Worm (Caenorhabditis elegans): ENCODE data around the gene T25B9.5.

T25B9.5 gene

DNA sequence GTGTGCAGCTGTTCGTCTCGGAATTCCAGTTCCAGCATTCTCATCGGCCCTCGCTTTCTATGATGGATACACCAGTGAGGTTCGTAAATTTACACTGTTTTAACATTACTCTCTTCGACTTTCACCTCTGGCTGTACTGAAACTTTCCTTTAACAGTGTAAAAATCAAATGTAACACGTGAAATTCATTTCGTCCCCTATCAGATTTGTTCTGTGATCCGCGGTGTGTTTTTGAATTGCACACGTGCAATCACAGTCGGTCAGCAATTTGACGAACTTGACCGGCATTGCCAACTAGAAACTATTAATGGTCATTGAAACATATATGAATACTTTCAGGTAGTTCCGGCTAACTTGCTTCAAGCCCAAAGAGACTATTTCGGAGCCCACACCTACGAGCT, 22.5 kb upstream of the T25B9.5 start (continued):
- no peak for TF ChIP-seq nhr-6 (tag; optimal IDR thresholded peaks at IDR 0.05)
- TF ChIP-seq nhr-21 (tag; optimal IDR thresholded peaks at IDR 0.05) = peak; percentile 2
- TF ChIP-seq gmeb-1 (tag; optimal IDR thresholded peaks at IDR 0.05) = no peak
- TF ChIP-seq aly-2 (tag; optimal IDR thresholded peaks at IDR 0.05) = no peak
- peak; percentile 48 for TF ChIP-seq nhr-25 (tag; optimal IDR thresholded peaks at IDR 0.05)

- TF ChIP-seq egl-27 (tag; optimal IDR thresholded peaks at IDR 0.05) (no peak), gmeb-1 (tag; optimal IDR thresholded peaks at IDR 0.05) (no peak), mdl-1 (tag; optimal IDR thresholded peaks at IDR 0.05) (no peak), unc-55 (GFP tag; optimal IDR thresholded peaks at IDR 0.05) (no peak), ceh-82 (tag; optimal IDR thresholded peaks at IDR 0.05) (no peak), elt-1 (tag; optimal IDR thresholded peaks at IDR 0.05) (no peak), C34F6.9 (tag; optimal IDR thresholded peaks at IDR 0.05) (no peak), zag-1 (tag; optimal IDR thresholded peaks at IDR 0.05) (no peak), R02D3.7 (tag; optimal IDR thresholded peaks at IDR 0.05) (no peak)
Observed at ce11 chrIV:10773811-10774210, 19.2 kb upstream of the T25B9.5 start, which contains the start of gene inpp-1. TSS of gene inpp-1 (minus strand) at chrIV:10773911.

DNA sequence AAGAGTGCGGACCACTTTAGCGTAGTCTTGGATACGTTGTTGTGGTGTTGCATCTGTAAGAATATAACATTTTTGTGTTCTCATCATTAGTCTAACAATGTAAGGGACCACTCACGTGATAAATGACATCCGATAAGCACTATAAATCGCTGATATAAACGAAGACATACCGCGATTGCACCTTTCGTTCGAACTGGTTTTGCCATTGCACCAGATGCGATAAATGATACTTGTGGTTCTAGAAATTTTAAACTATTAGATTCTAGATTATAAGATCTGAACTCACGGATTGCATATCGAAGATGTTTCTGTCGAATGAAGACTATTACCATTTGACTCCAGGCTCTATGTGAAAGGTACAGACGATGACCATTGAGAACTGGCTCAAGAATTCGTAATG, 16.7 kb upstream of the T25B9.5 start:
- no peak for TF ChIP-seq sma-9 (GFP tag; optimal IDR thresholded peaks at IDR 0.05)
- no peak for TF ChIP-seq sma-9 (tag; optimal IDR thresholded peaks at IDR 0.05)
- no peak for TF ChIP-seq nhr-77 (tag; optimal IDR thresholded peaks at IDR 0.05)
- TF ChIP-seq sem-4 (tag; optimal IDR thresholded peaks at IDR 0.05) = no peak
- no peak for TF ChIP-seq ztf-11 (tag; optimal IDR thresholded peaks at IDR 0.05)
- no peak for TF ChIP-seq blmp-1 (tag; optimal IDR thresholded peaks at IDR 0.05; ENCODE audit: insufficient read depth)
- TF ChIP-seq zag-1 (tag; optimal IDR thresholded peaks at IDR 0.05) = no peak
- no peak for TF ChIP-seq nhr-25 (tag; optimal IDR thresholded peaks at IDR 0.05)
- TF ChIP-seq nhr-129 (tag; optimal IDR thresholded peaks at IDR 0.05) = no peak

DNA sequence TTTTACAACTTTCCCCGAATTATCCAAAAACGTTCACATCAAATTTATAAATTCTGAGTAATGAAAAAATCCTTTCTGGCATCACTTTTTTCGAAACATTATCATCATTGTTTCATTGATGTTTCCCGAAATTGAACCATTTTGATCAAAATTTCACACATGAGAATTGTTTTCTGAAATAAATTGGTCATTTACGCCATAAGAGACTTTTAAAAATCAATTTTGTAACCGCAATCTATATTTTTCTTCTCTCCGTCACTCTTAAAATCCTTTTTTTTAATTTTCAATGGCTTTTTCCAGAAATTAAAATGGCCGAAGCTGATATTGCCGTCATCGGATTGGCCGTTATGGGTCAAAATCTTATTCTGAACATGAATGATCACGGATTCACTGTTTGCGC, 14.8 kb upstream of the T25B9.5 start, which contains the start of gene T25B9.9:
Gene T25B9.9, plus strand, starts transcription at position 301 of the 400 bp plus-strand sequence.
- TF ChIP-seq aly-2 (tag; optimal IDR thresholded peaks at IDR 0.05) (no peak), blmp-1 (tag; optimal IDR thresholded peaks at IDR 0.05; ENCODE audit: insufficient read depth) (no peak), sma-9 (GFP tag; optimal IDR thresholded peaks at IDR 0.05) (no peak), sma-9 (tag; optimal IDR thresholded peaks at IDR 0.05) (no peak), nhr-6 (tag; optimal IDR thresholded peaks at IDR 0.05) (no peak), fos-1 (tag; optimal IDR thresholded peaks at IDR 0.05) (no peak), Y55F3AM.14 (GFP tag; optimal IDR thresholded peaks at IDR 0.05) (no peak), mdl-1 (tag; optimal IDR thresholded peaks at IDR 0.05) (no peak), lin-39 (tag; optimal IDR thresholded peaks at IDR 0.05) (no peak), R02D3.7 (tag; optimal IDR thresholded peaks at IDR 0.05) (no peak), unc-62 (GFP tag; optimal IDR thresholded peaks at IDR 0.05) (no peak)

DNA sequence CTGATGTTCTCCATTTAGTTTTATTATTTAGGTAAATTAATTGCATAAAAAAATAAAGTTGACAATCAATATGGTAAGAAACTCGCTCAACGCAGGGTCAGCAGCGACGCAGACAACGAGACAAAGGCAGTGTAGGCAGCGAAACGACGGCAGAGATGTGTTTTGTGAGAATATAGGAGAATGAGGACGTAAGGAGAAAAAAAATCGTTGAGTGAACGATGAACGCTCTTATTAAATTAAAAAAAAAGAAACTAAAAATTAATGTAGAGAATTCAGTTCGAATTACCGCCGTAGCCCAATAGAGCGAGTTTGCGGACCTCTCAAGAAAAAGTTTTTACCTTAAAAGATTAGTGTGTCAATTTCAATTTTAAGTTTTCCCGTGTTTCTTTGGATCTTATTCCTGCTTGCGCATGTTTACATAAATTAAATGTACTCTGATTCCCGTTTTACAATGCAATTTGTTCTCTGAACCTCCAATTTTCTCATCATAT, 13.6 kb upstream of the T25B9.5 start, which contains the start of gene T25B9.8:
Gene T25B9.8, minus strand, starts transcription at position 51 of the 491 bp plus-strand sequence.
- TF ChIP-seq unc-55 (GFP tag; optimal IDR thresholded peaks at IDR 0.05) (no peak), lsy-2 (tag; optimal IDR thresholded peaks at IDR 0.05) (no peak), C34F6.9 (tag; optimal IDR thresholded peaks at IDR 0.05) (peak; percentile 0), nhr-25 (tag; optimal IDR thresholded peaks at IDR 0.05) (no peak), mbf-1 (tag; optimal IDR thresholded peaks at IDR 0.05) (no peak), zag-1 (tag; optimal IDR thresholded peaks at IDR 0.05) (no peak), mab-5 (tag; optimal IDR thresholded peaks at IDR 0.05) (no peak)

DNA sequence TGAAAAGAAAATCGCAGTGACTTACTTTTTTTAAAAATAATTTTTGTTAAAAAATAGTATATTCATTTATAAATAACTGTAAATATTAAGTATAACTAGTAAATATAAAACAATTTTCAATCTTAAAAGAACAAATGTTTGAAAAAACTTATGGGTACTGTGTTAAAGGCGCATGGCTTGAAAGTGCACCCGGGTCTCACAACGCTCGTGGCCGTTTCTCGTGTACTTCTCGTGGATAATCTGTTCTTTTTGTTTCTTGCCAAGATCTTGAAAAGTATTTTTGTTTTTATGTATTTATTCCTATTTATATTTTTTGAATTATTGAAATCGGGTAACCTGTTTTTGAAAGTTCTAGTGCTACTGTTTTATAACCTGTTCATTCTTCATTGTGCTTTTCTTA, 11.5 kb upstream of the T25B9.5 start:
- TF ChIP-seq lsy-2 (tag; optimal IDR thresholded peaks at IDR 0.05) (peak in 1 of 2 experiments; percentile 54), aly-2 (tag; optimal IDR thresholded peaks at IDR 0.05) (no peak)

- TF ChIP-seq ama-1 (optimal IDR thresholded peaks at IDR 0.05) = no peak
- no peak for TF ChIP-seq lin-13 (GFP tag; optimal IDR thresholded peaks at IDR 0.05)
- no peak for TF ChIP-seq elt-1 (tag; optimal IDR thresholded peaks at IDR 0.05)
- no peak for TF ChIP-seq nhr-129 (tag; optimal IDR thresholded peaks at IDR 0.05)
- TF ChIP-seq ztf-4 (tag; optimal IDR thresholded peaks at IDR 0.05) = no peak
- TF ChIP-seq C34F6.9 (tag; optimal IDR thresholded peaks at IDR 0.05) = no peak
- TF ChIP-seq lin-11 (tag; optimal IDR thresholded peaks at IDR 0.05) = no peak
- no peak for TF ChIP-seq elt-3 (tag; optimal IDR thresholded peaks at IDR 0.05)
- TF ChIP-seq sma-9 (GFP tag; optimal IDR thresholded peaks at IDR 0.05) = no peak
- TF ChIP-seq sma-9 (tag; optimal IDR thresholded peaks at IDR 0.05) = no peak
- TF ChIP-seq dmd-4 (tag; optimal IDR thresholded peaks at IDR 0.05) = no peak
- no peak for TF ChIP-seq crh-2 (tag; optimal IDR thresholded peaks at IDR 0.05)
- TF ChIP-seq alr-1 (tag; optimal IDR thresholded peaks at IDR 0.05) = no peak
- TF ChIP-seq nhr-21 (tag; optimal IDR thresholded peaks at IDR 0.05) = no peak
- TF ChIP-seq ZK546.5 (tag; optimal IDR thresholded peaks at IDR 0.05) = no peak
- no peak for TF ChIP-seq nhr-11 (tag; optimal IDR thresholded peaks at IDR 0.05)
- TF ChIP-seq snpc-4 (tag; optimal IDR thresholded peaks at IDR 0.05) = no peak
- no peak for TF ChIP-seq R02D3.7 (tag; optimal IDR thresholded peaks at IDR 0.05)
- TF ChIP-seq ceh-82 (tag; optimal IDR thresholded peaks at IDR 0.05) = no peak
Observed at ce11 chrIV:10765053-10765452, 10.5 kb upstream of the T25B9.5 start, which contains the start of gene T25B9.12. TSS of gene T25B9.12 (plus strand) at chrIV:10765353.
